Fruit fly (Drosophila melanogaster) whole organism, embryonic: ENCODE results near the gene Pex3.

Source experiments
- Asciz ChIP-seq: fragments of 200-800 bp; sonication (Bioruptor generic); optimal IDR thresholded peaks from 2 replicates; lab custom pipeline; 2017; ENCODE audit warnings: missing biosample characterization, mild to moderate bottlenecking, missing genetic modification characterization, missing genetic modification reagents
- Bteb2 ChIP-seq: fragments of 200-800 bp; sonication (Bioruptor generic); optimal IDR thresholded peaks from 2 replicates; lab custom pipeline; 2016; ENCODE audit warnings: missing biosample characterization, missing genetic modification characterization
- CG10267 ChIP-seq: fragments of 200-800 bp; sonication (Bioruptor generic); optimal IDR thresholded peaks from 2 replicates; lab custom pipeline; 2018; ENCODE audit warnings: missing biosample characterization, mild to moderate bottlenecking, missing genetic modification characterization, moderate library complexity
- CG10366 ChIP-seq: fragments of 200-800 bp; sonication (Bioruptor generic); IDR thresholded peaks from 2 replicates; pipeline ENCODE4 v1.3.6; 2022; ENCODE audit warnings: missing biosample characterization, missing genetic modification characterization
- CG10431 ChIP-seq: fragments of 200-800 bp; sonication (Bioruptor generic); optimal IDR thresholded peaks from 3 replicates; lab custom pipeline; 2018; ENCODE audit warnings: missing biosample characterization, mild to moderate bottlenecking, missing genetic modification characterization
- CG11247 ChIP-seq: fragments of 200-800 bp; sonication (Bioruptor generic); IDR thresholded peaks from 2 replicates; pipeline ENCODE4 v1.3.6; 2022; ENCODE audit warnings: missing biosample characterization, missing genetic modification characterization
- CG12155 ChIP-seq: fragments of 200-800 bp; sonication (Bioruptor generic); optimal IDR thresholded peaks from 3 replicates; lab custom pipeline; 2016; ENCODE audit warnings: missing biosample characterization, missing genetic modification characterization
- CG12659 ChIP-seq: fragments of 200-800 bp; sonication (Bioruptor generic); optimal IDR thresholded peaks from 3 replicates; lab custom pipeline; 2017; ENCODE audit warnings: mild to moderate bottlenecking, missing biosample characterization, missing genetic modification reagents, missing genetic modification characterization
- CG13424 ChIP-seq: fragments of 200-800 bp; sonication (Bioruptor generic); optimal IDR thresholded peaks from 2 replicates; lab custom pipeline; 2019; ENCODE audit warnings: missing biosample characterization, mild to moderate bottlenecking, missing genetic modification characterization, moderate library complexity
- CG14050 ChIP-seq: fragments of 200-800 bp; sonication (Bioruptor generic); IDR thresholded peaks from 3 replicates; pipeline ENCODE4 v1.3.6; 2022; ENCODE audit warnings: missing biosample characterization, missing genetic modification characterization
- CG15514 ChIP-seq: fragments of 200-800 bp; sonication (Bioruptor generic); optimal IDR thresholded peaks from 3 replicates; lab custom pipeline; 2017; ENCODE audit warnings: missing biosample characterization, missing genetic modification characterization, mild to moderate bottlenecking, moderate library complexity, missing genetic modification reagents
- CG17385 ChIP-seq: fragments of 200-800 bp; sonication (Bioruptor generic); optimal IDR thresholded peaks from 3 replicates; lab custom pipeline; 2018; ENCODE audit warnings: missing biosample characterization, mild to moderate bottlenecking, missing genetic modification characterization
- CG2116 ChIP-seq: fragments of 200-800 bp; sonication (Bioruptor generic); optimal IDR thresholded peaks from 3 replicates; lab custom pipeline; 2018; ENCODE audit warnings: missing biosample characterization, mild to moderate bottlenecking, missing genetic modification characterization
- CG2129 ChIP-seq: fragments of 200-800 bp; sonication (Bioruptor generic); IDR thresholded peaks from 2 replicates; pipeline ENCODE4 v1.3.6; 2022; ENCODE audit warnings: missing biosample characterization, missing genetic modification characterization; ENCODE audit not compliant: partially characterized antibody
- CG3281 ChIP-seq: fragments of 200-800 bp; sonication (Bioruptor generic); optimal IDR thresholded peaks from 3 replicates; lab custom pipeline; 2017; ENCODE audit warnings: missing biosample characterization, mild to moderate bottlenecking, missing genetic modification characterization
- CG33213 ChIP-seq: fragments of 200-800 bp; sonication (Bioruptor generic); optimal IDR thresholded peaks from 3 replicates; lab custom pipeline; 2016; ENCODE audit warnings: missing biosample characterization, missing genetic modification characterization
- CG34224 ChIP-seq: fragments of 200-800 bp; sonication (Bioruptor generic); IDR thresholded peaks from 3 replicates; pipeline ENCODE4 v1.3.6; 2022; ENCODE audit warnings: missing biosample characterization, missing genetic modification characterization; ENCODE audit not compliant: partially characterized antibody
- CG34422 ChIP-seq: fragments of 200-800 bp; sonication (Bioruptor generic); IDR thresholded peaks from 3 replicates; pipeline ENCODE4 v1.3.6; 2022; ENCODE audit warnings: missing biosample characterization, missing genetic modification characterization
- CG6175 ChIP-seq: fragments of 200-800 bp; sonication (Bioruptor generic); IDR thresholded peaks from 3 replicates; pipeline ENCODE4 v1.3.6; 2022; ENCODE audit warnings: missing biosample characterization, missing genetic modification characterization
- CG6791 ChIP-seq: fragments of 200-800 bp; sonication (Bioruptor generic); IDR thresholded peaks from 3 replicates; pipeline ENCODE4 v1.3.6; 2022; ENCODE audit warnings: missing biosample characterization, missing genetic modification characterization; ENCODE audit not compliant: partially characterized antibody
- CG7963 ChIP-seq: fragments of 200-800 bp; sonication (Bioruptor generic); IDR thresholded peaks from 3 replicates; pipeline ENCODE4 v1.3.6; 2022; ENCODE audit warnings: missing biosample characterization, missing genetic modification characterization; ENCODE audit not compliant: partially characterized antibody
- CG8765 ChIP-seq: fragments of 200-800 bp; sonication (Bioruptor generic); IDR thresholded peaks from 2 replicates; pipeline ENCODE4 v1.3.6; 2022; ENCODE audit warnings: missing biosample characterization, missing genetic modification characterization
- HmgD ChIP-seq: fragments of 200-800 bp; sonication (Bioruptor generic); optimal IDR thresholded peaks from 3 replicates; lab custom pipeline; 2016; ENCODE audit warnings: missing biosample characterization, missing genetic modification characterization
- HmgZ ChIP-seq: fragments of 200-800 bp; sonication (Bioruptor generic); optimal IDR thresholded peaks from 2 replicates; lab custom pipeline; 2018; ENCODE audit warnings: missing biosample characterization, mild to moderate bottlenecking, missing genetic modification characterization
- Hr51 ChIP-seq, 2 experiments: fragments of 200-800 bp; sonication (Bioruptor generic); optimal IDR thresholded peaks; 2 replicates in 1 of 2; 3 replicates in 1 of 2; lab custom pipeline; 2016 to 2018; ENCODE audit warnings: missing biosample characterization in 2 of 2, missing genetic modification characterization in 2 of 2, mild to moderate bottlenecking in 1 of 2, moderate library complexity in 1 of 2
- Mrtf ChIP-seq: fragments of 200-800 bp; sonication (Bioruptor generic); IDR thresholded peaks from 3 replicates; pipeline ENCODE4 v1.3.6; 2022; ENCODE audit warnings: missing biosample characterization, missing genetic modification characterization
- NC2β ChIP-seq: fragments of 200-800 bp; sonication (Bioruptor generic); optimal IDR thresholded peaks from 2 replicates; lab custom pipeline; 2016; ENCODE audit warnings: missing biosample characterization, missing genetic modification characterization
- PHDP ChIP-seq: fragments of 200-800 bp; sonication (Bioruptor generic); optimal IDR thresholded peaks from 3 replicates; lab custom pipeline; 2018; ENCODE audit warnings: missing biosample characterization, mild to moderate bottlenecking, missing genetic modification characterization, moderate library complexity
- Pdp1 ChIP-seq, 2 experiments: fragments of 200-800 bp; sonication (Bioruptor generic); optimal IDR thresholded peaks; 3 replicates each; lab custom pipeline; 2016; ENCODE audit warnings: missing biosample characterization in 2 of 2, missing genetic modification characterization in 2 of 2, mild to moderate bottlenecking in 1 of 2, moderate library complexity in 1 of 2
- Sin3A ChIP-seq: fragments of >200 bp; optimal IDR thresholded peaks from 2 replicates; lab custom pipeline; 2018
- Sry-β ChIP-seq: fragments of 200-800 bp; sonication (Bioruptor generic); optimal IDR thresholded peaks from 2 replicates; lab custom pipeline; 2018; ENCODE audit warnings: missing biosample characterization, mild to moderate bottlenecking, missing genetic modification characterization, moderate library complexity
- YL-1 ChIP-seq: fragments of 200-800 bp; sonication (Bioruptor generic); optimal IDR thresholded peaks from 3 replicates; lab custom pipeline; 2017; ENCODE audit warnings: missing biosample characterization, mild to moderate bottlenecking, missing genetic modification characterization
- abd-A ChIP-seq: fragments of 200-800 bp; sonication (Bioruptor generic); optimal IDR thresholded peaks from 3 replicates; lab custom pipeline; 2019; ENCODE audit warnings: missing biosample characterization, mild to moderate bottlenecking, missing genetic modification characterization, moderate library complexity
- ato ChIP-seq: fragments of 200-800 bp; sonication (Bioruptor generic); IDR thresholded peaks from 2 replicates; pipeline ENCODE4 v1.3.6; 2022; ENCODE audit warnings: missing biosample characterization, missing genetic modification characterization; ENCODE audit not compliant: partially characterized antibody
- dmrt99B ChIP-seq: fragments of 200-800 bp; sonication (Bioruptor generic); optimal IDR thresholded peaks from 2 replicates; lab custom pipeline; 2018; ENCODE audit warnings: missing biosample characterization, mild to moderate bottlenecking, missing genetic modification characterization, moderate library complexity
- gfzf ChIP-seq: fragments of 200-800 bp; sonication (Bioruptor generic); optimal IDR thresholded peaks from 2 replicates; lab custom pipeline; 2016; ENCODE audit warnings: missing biosample characterization, mild to moderate bottlenecking, missing genetic modification characterization, moderate library complexity
- hbn ChIP-seq: fragments of 200-800 bp; sonication (Bioruptor generic); IDR thresholded peaks from 2 replicates; pipeline ENCODE4 v1.3.6; 2022; ENCODE audit warnings: missing biosample characterization, missing genetic modification characterization; ENCODE audit not compliant: partially characterized antibody
- inv ChIP-seq: fragments of 200-800 bp; sonication (Bioruptor generic); IDR thresholded peaks from 2 replicates; pipeline ENCODE4 v1.3.6; 2022; ENCODE audit warnings: missing biosample characterization, missing genetic modification characterization; ENCODE audit not compliant: partially characterized antibody
- jumu ChIP-seq: fragments of 200-800 bp; sonication (Bioruptor generic); optimal IDR thresholded peaks from 3 replicates; lab custom pipeline; 2016; ENCODE audit warnings: missing biosample characterization, missing genetic modification characterization
- lab ChIP-seq: fragments of 200-800 bp; sonication (Bioruptor generic); optimal IDR thresholded peaks from 3 replicates; lab custom pipeline; 2017; ENCODE audit warnings: missing biosample characterization, missing genetic modification characterization, mild to moderate bottlenecking, moderate library complexity, missing genetic modification reagents
- mam ChIP-seq: fragments of 200-800 bp; sonication (Bioruptor generic); optimal IDR thresholded peaks from 3 replicates; lab custom pipeline; 2016; ENCODE audit warnings: missing biosample characterization, missing genetic modification characterization
- ro ChIP-seq: fragments of 200-800 bp; sonication (Bioruptor generic); IDR thresholded peaks from 2 replicates; pipeline ENCODE4 v1.3.6; 2022; ENCODE audit warnings: missing biosample characterization, missing genetic modification characterization
- scrt ChIP-seq: fragments of 200-800 bp; sonication (Bioruptor generic); optimal IDR thresholded peaks from 2 replicates; lab custom pipeline; 2018; ENCODE audit warnings: missing biosample characterization, mild to moderate bottlenecking, missing genetic modification characterization, moderate library complexity
- sens ChIP-seq: fragments of 200-800 bp; sonication (Bioruptor generic); peaks from one replicate; lab custom pipeline; 2016; ENCODE audit warnings: missing biosample characterization, missing genetic modification characterization
- sim ChIP-seq: fragments of 200-800 bp; sonication (Bioruptor generic); IDR thresholded peaks from 2 replicates; pipeline ENCODE4 v1.3.6; 2022; ENCODE audit warnings: missing biosample characterization, missing genetic modification characterization
- sisA ChIP-seq: fragments of 200-800 bp; sonication (Bioruptor generic); IDR thresholded peaks from 2 replicates; pipeline ENCODE4 v1.3.6; 2022; ENCODE audit warnings: missing biosample characterization, missing genetic modification characterization
- sna ChIP-seq: fragments of 200-800 bp; sonication (Bioruptor generic); IDR thresholded peaks from 2 replicates; pipeline ENCODE4 v1.3.6; 2022; ENCODE audit warnings: missing biosample characterization, missing genetic modification characterization; ENCODE audit not compliant: partially characterized antibody
- tna ChIP-seq: fragments of 200-800 bp; sonication (Bioruptor generic); IDR thresholded peaks from 2 replicates; pipeline ENCODE4 v1.3.6; 2022; ENCODE audit warnings: missing biosample characterization, missing genetic modification characterization; ENCODE audit not compliant: partially characterized antibody
- ttk ChIP-seq: fragments of 200-800 bp; sonication (Bioruptor generic); IDR thresholded peaks from 2 replicates; pipeline ENCODE4 v2.1.2; 2022; ENCODE audit warnings: missing biosample characterization, missing genetic modification characterization
- zfh1 ChIP-seq: fragments of 200-800 bp; sonication (Bioruptor generic); IDR thresholded peaks from 3 replicates; pipeline ENCODE4 v1.3.6; 2022; ENCODE audit warnings: missing biosample characterization, missing genetic modification characterization

The Pex3 gene

dm6 chr3L:15163414-15163813 is 19.3 kb downstream of the Pex3 start, which contains the start of gene CG7011:
Gene CG7011, minus strand, starts transcription at chr3L:15163628.
- no peak for TF ChIP-seq CG12659 (GFP tag; lab: Kevin White, UChicago)
- TF ChIP-seq CG2129, result no peak
- no peak for TF ChIP-seq ttk
- TF ChIP-seq CG8765, result no peak
- TF ChIP-seq CG12155 (GFP tag; lab: Kevin White, UChicago), result peak; percentile 28
- peak; percentile 65 for TF ChIP-seq CG6791
- TF ChIP-seq CG6175 (GFP tag; lab: Robert Waterston, UW), result no peak
- no peak for TF ChIP-seq Hr51 (GFP tag; optimal IDR thresholded peaks at IDR 0.05; lab: Kevin White, UChicago)
- peak in 1 of 2 experiments; percentile 53 for TF ChIP-seq Pdp1 (GFP tag; optimal IDR thresholded peaks at IDR 0.05; lab: Kevin White, UChicago)
- no peak for TF ChIP-seq zfh1 (GFP tag; lab: Robert Waterston, UW)
- TF ChIP-seq inv (GFP tag; lab: Robert Waterston, UW), result peak; percentile 46; the same call in 1 of the 2 replicates
- TF ChIP-seq tna (GFP tag; lab: Robert Waterston, UW), result peak; percentile 49; the same call in 1 of the 2 replicates
- peak; percentile 30 for TF ChIP-seq HmgZ (tag; lab: Kevin White, UChicago)
- peak; percentile 24 for TF ChIP-seq YL-1 (GFP tag; lab: Kevin White, UChicago)
- peak; percentile 8 for TF ChIP-seq mam (GFP tag; lab: Kevin White, UChicago)
- TF ChIP-seq CG10431 (GFP tag; lab: Kevin White, UChicago), result peak; percentile 45
- TF ChIP-seq sna (GFP tag; lab: Robert Waterston, UW), result peak; percentile 47
- peak; percentile 34; the same call in 1 of the 3 replicates for TF ChIP-seq CG14050 (GFP tag; lab: Robert Waterston, UW)
- no peak for TF ChIP-seq CG11247 (GFP tag; lab: Robert Waterston, UW)
- no peak for TF ChIP-seq CG13424
- peak; percentile 35 for TF ChIP-seq CG34224
- TF ChIP-seq NC2β (GFP tag; lab: Kevin White, UChicago), result no peak
- no peak for TF ChIP-seq lab
- TF ChIP-seq CG33213 (GFP tag; lab: Kevin White, UChicago), result no peak
- peak; percentile 65 for TF ChIP-seq CG15514 (GFP tag; lab: Kevin White, UChicago)
- no peak for TF ChIP-seq CG17385 (GFP tag; lab: Kevin White, UChicago)
- TF ChIP-seq sim (GFP tag; lab: Robert Waterston, UW), result no peak
- no peak for TF ChIP-seq Asciz (GFP tag; lab: Kevin White, UChicago)
- peak; percentile 69; the same call in 1 of the 3 replicates for TF ChIP-seq CG34422 (GFP tag; lab: Robert Waterston, UW)
- TF ChIP-seq Sin3A (lab: Kevin White, UChicago), result peak; percentile 31
- no peak for TF ChIP-seq Sry-β (GFP tag; lab: Kevin White, UChicago)
- TF ChIP-seq ro (GFP tag; lab: Robert Waterston, UW), result no peak
- no peak for TF ChIP-seq sisA
- no peak for TF ChIP-seq abd-A (tag; lab: Kevin White, UChicago)
- no peak for TF ChIP-seq HmgD (GFP tag; lab: Kevin White, UChicago)
- no peak for TF ChIP-seq jumu
- TF ChIP-seq hbn (GFP tag; lab: Robert Waterston, UW), result peak; percentile 35; the same call in 1 of the 2 replicates
- peak; percentile 16 for TF ChIP-seq CG2116
- TF ChIP-seq CG10267, result no peak
- TF ChIP-seq ato (GFP tag; lab: Robert Waterston, UW), result 0 out of 2 replicates have a peak, but pooled peaks have one; percentile 20
- TF ChIP-seq sens (GFP tag; lab: Kevin White, UChicago), result peak; percentile 23
- TF ChIP-seq dmrt99B (tag; lab: Kevin White, UChicago), result no peak
- TF ChIP-seq gfzf (GFP tag; lab: Kevin White, UChicago), result peak; percentile 14
- TF ChIP-seq CG10366, result no peak
- TF ChIP-seq PHDP (tag; lab: Kevin White, UChicago), result no peak
- no peak for TF ChIP-seq Mrtf
- TF ChIP-seq CG7963 (GFP tag; lab: Robert Waterston, UW), result 0 out of 3 replicates have a peak, but pooled peaks have one; percentile 29
- no peak for TF ChIP-seq CG3281 (GFP tag; lab: Kevin White, UChicago)
- no peak for TF ChIP-seq scrt (GFP tag; lab: Kevin White, UChicago)
- no peak for TF ChIP-seq Bteb2 (GFP tag; lab: Kevin White, UChicago)
